Fruit fly (Drosophila melanogaster) whole organism: Measurements from ENCODE around the gene CG2260.

ENCODE experiments used
- CG8478 ChIP-seq: fragments of >200 bp; optimal IDR thresholded peaks from 2 replicates; lab custom pipeline; 2018; ENCODE audit warnings: inconsistent platforms
- Dll ChIP-seq: fragments of >200 bp; optimal IDR thresholded peaks from 2 replicates; lab custom pipeline; 2017
- EcR ChIP-seq, 2 experiments: fragments of >200 bp; optimal IDR thresholded peaks; 2 replicates each; lab custom pipeline; 2017; ENCODE audit warnings: missing biosample characterization in 2 of 2, missing genetic modification characterization in 2 of 2, missing genetic modification reagents in 2 of 2
- pan ChIP-seq: fragments of >200 bp; optimal IDR thresholded peaks from 2 replicates; lab custom pipeline; 2017
- psq ChIP-seq: fragments of >200 bp; optimal IDR thresholded peaks from 2 replicates; lab custom pipeline; 2017
- usp ChIP-seq: fragments of >200 bp; optimal IDR thresholded peaks from 2 replicates; lab custom pipeline; 2017; ENCODE audit warnings: missing biosample characterization, missing genetic modification characterization, mixed read lengths

CG2260 gene

dm6 chrX:8081427-8082185 lies 39.3 kb downstream of the CG2260 start, which contains the start of gene Ldsdh1:
Ldsdh1 (minus strand) TSS chrX:8081605.
- TF ChIP-seq usp (no peak), psq (lab: Kevin White, UChicago) (no peak), pan (lab: Kevin White, UChicago) (no peak), CG8478 (lab: Kevin White, UChicago) (no peak), EcR (GFP tag; optimal IDR thresholded peaks at IDR 0.05; lab: Kevin White, UChicago) (no peak), Dll (lab: Kevin White, UChicago) (no peak)

- no peak for TF ChIP-seq Dll (lab: Kevin White, UChicago)
- TF ChIP-seq usp, result no peak
- no peak for TF ChIP-seq EcR (GFP tag; optimal IDR thresholded peaks at IDR 0.05; lab: Kevin White, UChicago)
- TF ChIP-seq pan (lab: Kevin White, UChicago), result no peak
- no peak for TF ChIP-seq CG8478 (lab: Kevin White, UChicago)
- TF ChIP-seq psq (lab: Kevin White, UChicago), result no peak
Observed at dm6 chrX:8080174-8080573, 40.8 kb downstream of the CG2260 start.

- no peak for TF ChIP-seq pan (lab: Kevin White, UChicago)
- TF ChIP-seq EcR (GFP tag; optimal IDR thresholded peaks at IDR 0.05; lab: Kevin White, UChicago), result no peak
- no peak for TF ChIP-seq CG8478 (lab: Kevin White, UChicago)
- TF ChIP-seq psq (lab: Kevin White, UChicago), result no peak
- TF ChIP-seq Dll (lab: Kevin White, UChicago), result no peak
- no peak for TF ChIP-seq usp
Observed at dm6 chrX:8075300-8075927, 45.5 kb downstream of the CG2260 start, which contains the start of the genes Upf2 and CG1571. Upf2 (minus strand) TSS chrX:8075466. CG1571 (plus strand) TSS chrX:8075877.
